Fruit fly (Drosophila melanogaster): ENCODE results near the gene CG11594.

The CG11594 gene

DNA sequence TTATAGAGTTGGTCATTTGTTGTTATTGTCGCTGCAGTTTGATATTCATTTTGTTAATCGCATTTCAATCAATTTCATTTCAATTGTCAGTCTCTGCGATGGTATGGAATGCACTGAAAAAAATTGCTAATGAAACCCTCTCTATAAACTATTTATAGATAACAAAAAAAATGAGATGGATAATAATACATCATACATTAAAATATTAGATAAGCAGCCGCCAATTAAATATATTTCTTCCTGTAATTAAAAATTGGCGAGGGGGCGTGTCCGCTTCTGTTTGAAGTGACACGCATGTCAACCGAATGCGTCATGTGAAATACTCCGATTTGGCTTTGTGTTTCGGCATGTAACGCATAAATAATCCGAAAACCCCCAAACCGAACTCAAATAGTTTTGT, 18.7 kb upstream of the CG11594 start (continued):
- peak; percentile 18 for TF ChIP-seq grau (tag; optimal IDR thresholded peaks at IDR 0.05)
- peak; percentile 16 for TF ChIP-seq Asciz (GFP tag; optimal IDR thresholded peaks at IDR 0.05)
- TF ChIP-seq CG31441 (GFP tag; IDR thresholded peaks at IDR 0.05) = peak; percentile 17; the same call in 1 of the 2 replicates
- no peak for TF ChIP-seq Lpt (GFP tag; optimal IDR thresholded peaks at IDR 0.05)
- TF ChIP-seq sens (GFP tag) = peak; percentile 20
- no peak for TF ChIP-seq z (GFP tag; IDR thresholded peaks at IDR 0.05)
- no peak for TF ChIP-seq CG2199 (GFP tag; IDR thresholded peaks at IDR 0.05)
- TF ChIP-seq mam (GFP tag; optimal IDR thresholded peaks at IDR 0.05) = no peak
- peak; percentile 29 for TF ChIP-seq CG2678 (tag; optimal IDR thresholded peaks at IDR 0.05)
- peak in 1 of 2 experiments; percentile 63 for TF ChIP-seq Hr51 (GFP tag; optimal IDR thresholded peaks at IDR 0.05)
- TF ChIP-seq CG6254 (GFP tag; optimal IDR thresholded peaks at IDR 0.05) = no peak
- no peak for TF ChIP-seq Atf-2 (GFP tag; optimal IDR thresholded peaks at IDR 0.05)
- TF ChIP-seq CG3281 (GFP tag; optimal IDR thresholded peaks at IDR 0.05) = no peak
- TF ChIP-seq dati (GFP tag; IDR thresholded peaks at IDR 0.05) = no peak
- no peak for TF ChIP-seq CG13287 (GFP tag; IDR thresholded peaks at IDR 0.05; ENCODE audit: partially characterized antibody)
- no peak for TF ChIP-seq GATAe (GFP tag; conservative IDR thresholded peaks at IDR 0.05)
- TF ChIP-seq Kr (GFP tag; optimal IDR thresholded peaks at IDR 0.05) = no peak
- peak; percentile 15 for TF ChIP-seq CG2712 (tag; optimal IDR thresholded peaks at IDR 0.05)
- peak; percentile 4 for TF ChIP-seq Blimp-1 (GFP tag; optimal IDR thresholded peaks at IDR 0.05)
- no peak for TF ChIP-seq CG1233 (GFP tag; optimal IDR thresholded peaks at IDR 0.05)
- no peak for TF ChIP-seq CG6272 (GFP tag; IDR thresholded peaks at IDR 0.05)
- peak; percentile 49 for TF ChIP-seq CG10366 (GFP tag; IDR thresholded peaks at IDR 0.05)
- 0 out of 2 replicates have a peak, but pooled peaks have one; percentile 6 for TF ChIP-seq esg (GFP tag; conservative IDR thresholded peaks at IDR 0.05)
- TF ChIP-seq CG34422 (GFP tag; IDR thresholded peaks at IDR 0.05) = no peak
- TF ChIP-seq Eip74EF (GFP tag; optimal IDR thresholded peaks at IDR 0.05) = peak in 1 of 2 experiments; percentile 49
- no peak for TF ChIP-seq sim (GFP tag; IDR thresholded peaks at IDR 0.05)
- peak; percentile 55 for TF ChIP-seq Sox102F (GFP tag; optimal IDR thresholded peaks at IDR 0.05)
- no peak for TF ChIP-seq lov (optimal IDR thresholded peaks at IDR 0.05)
- no peak for TF ChIP-seq lov (GFP tag; IDR thresholded peaks at IDR 0.05)
- TF ChIP-seq Xrp1 (GFP tag; IDR thresholded peaks at IDR 0.05) = 0 out of 2 replicates have a peak, but pooled peaks have one; percentile 17
- peak; percentile 41 for TF ChIP-seq CG14441 (GFP tag; IDR thresholded peaks at IDR 0.05)
- TF ChIP-seq CG11504 (tag; optimal IDR thresholded peaks at IDR 0.05) = peak; percentile 52
- TF ChIP-seq gem (tag; optimal IDR thresholded peaks at IDR 0.05) = peak; percentile 46
- TF ChIP-seq phol (tag; optimal IDR thresholded peaks at IDR 0.05) = peak; percentile 2
- peak; percentile 16 for TF ChIP-seq oc (tag; optimal IDR thresholded peaks at IDR 0.05)
- TF ChIP-seq ase (GFP tag; IDR thresholded peaks at IDR 0.05) = peak; percentile 48; the same call in 1 of the 3 replicates
- no peak for TF ChIP-seq bcd (GFP tag; optimal IDR thresholded peaks at IDR 0.05)
- 0 out of 3 replicates have a peak, but pooled peaks have one; percentile 9 for TF ChIP-seq row (GFP tag; IDR thresholded peaks at IDR 0.05)
- no peak for TF ChIP-seq CG18262 (tag; optimal IDR thresholded peaks at IDR 0.05)

DNA sequence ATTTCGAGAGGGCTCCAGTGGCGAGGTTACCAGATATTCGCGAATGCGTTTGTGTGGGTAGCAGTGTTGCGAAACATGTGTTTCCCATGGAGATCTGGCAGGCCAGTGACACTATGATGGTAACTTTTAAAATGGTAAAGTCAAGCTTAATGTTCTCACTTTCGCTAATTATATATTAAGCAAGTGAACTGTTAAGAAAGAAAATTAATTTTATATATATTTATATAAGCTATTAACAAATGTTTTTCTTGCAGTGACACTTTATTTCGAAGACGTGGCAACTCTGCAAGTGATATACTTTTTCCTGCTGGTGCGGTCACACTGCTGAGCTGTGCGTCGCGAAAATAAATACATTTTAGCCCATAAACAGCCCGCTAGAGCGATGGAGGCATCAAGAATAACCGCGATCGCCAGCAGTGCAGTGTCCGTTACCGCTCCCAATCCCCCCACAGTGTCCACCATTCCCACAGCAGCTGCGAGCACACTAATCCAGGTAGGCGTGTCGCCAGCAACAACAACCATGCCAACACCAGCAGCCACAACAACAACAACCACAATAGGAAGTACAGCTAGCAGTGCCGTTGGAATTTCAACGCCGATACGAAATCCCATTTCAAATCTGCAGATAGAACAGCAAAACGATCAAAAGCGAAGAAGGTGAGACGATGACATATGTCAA, 14.6 kb upstream of the CG11594 start, which contains the start of the genes CG11593 and Rcd5:
Gene CG11593, minus strand, starts transcription at position 236 of the 679 bp plus-strand sequence.
Gene Rcd5, plus strand, starts transcription at position 283 of the 679 bp plus-strand sequence.
- TF ChIP-seq CG3995 (GFP tag; optimal IDR thresholded peaks at IDR 0.05) (peak; percentile 64), luna (GFP tag; optimal IDR thresholded peaks at IDR 0.05) (no peak), CG34422 (GFP tag; IDR thresholded peaks at IDR 0.05) (peak; percentile 91), CG10321 (GFP tag; IDR thresholded peaks at IDR 0.05) (peak; percentile 52; the same call in 1 of the 2 replicates), CG1602 (GFP tag; optimal IDR thresholded peaks at IDR 0.05) (peak; percentile 72), CG7928 (GFP tag; optimal IDR thresholded peaks at IDR 0.05) (peak; percentile 31), repo (GFP tag; optimal IDR thresholded peaks at IDR 0.05) (no peak), Hr3 (GFP tag; optimal IDR thresholded peaks at IDR 0.05) (peak; percentile 83), CG33557 (GFP tag; optimal IDR thresholded peaks at IDR 0.05) (no peak), CG11723 (GFP tag; optimal IDR thresholded peaks at IDR 0.05) (no peak), grn (GFP tag; optimal IDR thresholded peaks at IDR 0.05) (no peak), ro (GFP tag; IDR thresholded peaks at IDR 0.05) (no peak), Camta (GFP tag; optimal IDR thresholded peaks at IDR 0.05) (no peak), run (tag; optimal IDR thresholded peaks at IDR 0.05) (no peak)

Data from whole organism, embryonic.